Worm (Caenorhabditis elegans): ENCODE data around the gene csn-5.

ce11 chrIV:5666115-5667028 is 17.0 kb downstream of the csn-5 start:
- no peak for TF ChIP-seq ztf-11 (tag; optimal IDR thresholded peaks at IDR 0.05)
- no peak for TF ChIP-seq nhr-12 (tag; optimal IDR thresholded peaks at IDR 0.05)
- no peak for TF ChIP-seq cnd-1 (tag; optimal IDR thresholded peaks at IDR 0.05)
- no peak for TF ChIP-seq nhr-76 (tag; optimal IDR thresholded peaks at IDR 0.05)
- TF ChIP-seq zip-8 (tag; optimal IDR thresholded peaks at IDR 0.05) = no peak
- no peak for TF ChIP-seq M03D4.4 (tag; optimal IDR thresholded peaks at IDR 0.05)
- no peak for TF ChIP-seq pha-4 (tag; optimal IDR thresholded peaks at IDR 0.05)
- no peak for TF ChIP-seq nhr-237 (tag; optimal IDR thresholded peaks at IDR 0.05)
